Fruit fly (Drosophila melanogaster) whole organism, wandering third instar larva: ENCODE measurements around the gene beat-IIa.

Source experiments
- CrebA ChIP-seq: fragments of 200-800 bp; sonication (Bioruptor generic); optimal IDR thresholded peaks from 2 replicates; lab custom pipeline; 2016; ENCODE audit warnings: missing biosample characterization, mild to moderate bottlenecking, missing genetic modification characterization, borderline replicate concordance
- GATAd ChIP-seq: sonication (Bioruptor generic); optimal IDR thresholded peaks from 2 replicates; lab custom pipeline; 2016; ENCODE audit warnings: missing biosample characterization, missing genetic modification characterization
- Hr83 ChIP-seq: fragments of 200-300 bp; sonication (Bioruptor generic); optimal IDR thresholded peaks from 2 replicates; lab custom pipeline; 2016; ENCODE audit warnings: missing biosample characterization, mild to moderate bottlenecking, missing genetic modification characterization, moderate library complexity; ENCODE audit not compliant: poor library complexity, severe bottlenecking
- Vsx2 ChIP-seq: fragments of 200-300, 225-300 bp; sonication (Bioruptor generic); optimal IDR thresholded peaks from 2 replicates; lab custom pipeline; 2018; ENCODE audit warnings: missing biosample characterization, missing genetic modification characterization; ENCODE audit not compliant: partially characterized antibody
- dl ChIP-seq, 2 experiments: fragments of 175-275, 200-275 bp in 1 of 2; fragments of 200-275 bp in 1 of 2; sonication (Bioruptor generic); optimal IDR thresholded peaks; lab custom pipeline; 2018; ENCODE audit warnings: mild to moderate bottlenecking in 2 of 2, missing biosample characterization in 2 of 2, missing genetic modification characterization in 2 of 2, moderate library complexity in 2 of 2; ENCODE audit not compliant: partially characterized antibody in 2 of 2, insufficient read depth in 1 of 2
- fru ChIP-seq: fragments of 200-800 bp; sonication (Bioruptor generic); optimal IDR thresholded peaks from 3 replicates; lab custom pipeline; 2016; ENCODE audit warnings: missing biosample characterization, mild to moderate bottlenecking, missing genetic modification characterization
- h ChIP-seq: fragments of 200-800 bp; sonication (Bioruptor generic); optimal IDR thresholded peaks from 3 replicates; lab custom pipeline; 2016; ENCODE audit warnings: missing biosample characterization, mild to moderate bottlenecking, missing genetic modification characterization
- jim ChIP-seq: fragments of 175-275, 200-325 bp; sonication (Bioruptor generic); optimal IDR thresholded peaks from 2 replicates; lab custom pipeline; 2016; ENCODE audit warnings: missing biosample characterization, mild to moderate bottlenecking, missing genetic modification characterization
- lola ChIP-seq: fragments of >200 bp; optimal IDR thresholded peaks from 2 replicates; lab custom pipeline; 2017; ENCODE audit warnings: missing biosample characterization, missing genetic modification characterization
- psq ChIP-seq: fragments of 200-800 bp; sonication (Bioruptor generic); optimal IDR thresholded peaks from 3 replicates; lab custom pipeline; 2017; ENCODE audit warnings: missing biosample characterization, mild to moderate bottlenecking, missing genetic modification characterization, moderate library complexity
- usp ChIP-seq: fragments of >200 bp; optimal IDR thresholded peaks from 2 replicates; lab custom pipeline; 2017; ENCODE audit warnings: missing biosample characterization, missing genetic modification characterization
- woc ChIP-seq: sonication (Bioruptor generic); optimal IDR thresholded peaks from 2 replicates; lab custom pipeline; 2016; ENCODE audit warnings: missing biosample characterization, mild to moderate bottlenecking, missing genetic modification characterization

- TF ChIP-seq CrebA (GFP tag; lab: Kevin White, UChicago) (no peak), h (no peak), fru (GFP tag; lab: Kevin White, UChicago) (no peak), dl (GFP tag; optimal IDR thresholded peaks at IDR 0.05; lab: Kevin White, UChicago; ENCODE audit: insufficient read depth in 1 of 2, partially characterized antibody in 2 of 2) (no peak), jim (GFP tag; lab: Kevin White, UChicago) (no peak), GATAd (GFP tag; lab: Kevin White, UChicago) (no peak), psq (GFP tag; lab: Kevin White, UChicago) (no peak), lola (GFP tag; lab: Kevin White, UChicago) (no peak), usp (no peak), woc (no peak), Hr83 (GFP tag; lab: Kevin White, UChicago) (no peak), Vsx2 (GFP tag; lab: Kevin White, UChicago) (no peak)
Measured at dm6 chr3R:17406411-17406810, 40.5 kb upstream of the beat-IIa start, which contains the start of the genes CG42824 and CG42798.
